Fruit fly (Drosophila melanogaster) S2 (cell line): ENCODE measurements around the gene CG13008.

Experiments used
- CG8478 ChIP-seq: fragments of >200 bp; optimal IDR thresholded peaks from 2 replicates; lab custom pipeline; 2018
- CTCF ChIP-seq, 2 experiments: fragments of >200 bp; optimal IDR thresholded peaks; 2 replicates each; lab custom pipeline; 2018

DNA sequence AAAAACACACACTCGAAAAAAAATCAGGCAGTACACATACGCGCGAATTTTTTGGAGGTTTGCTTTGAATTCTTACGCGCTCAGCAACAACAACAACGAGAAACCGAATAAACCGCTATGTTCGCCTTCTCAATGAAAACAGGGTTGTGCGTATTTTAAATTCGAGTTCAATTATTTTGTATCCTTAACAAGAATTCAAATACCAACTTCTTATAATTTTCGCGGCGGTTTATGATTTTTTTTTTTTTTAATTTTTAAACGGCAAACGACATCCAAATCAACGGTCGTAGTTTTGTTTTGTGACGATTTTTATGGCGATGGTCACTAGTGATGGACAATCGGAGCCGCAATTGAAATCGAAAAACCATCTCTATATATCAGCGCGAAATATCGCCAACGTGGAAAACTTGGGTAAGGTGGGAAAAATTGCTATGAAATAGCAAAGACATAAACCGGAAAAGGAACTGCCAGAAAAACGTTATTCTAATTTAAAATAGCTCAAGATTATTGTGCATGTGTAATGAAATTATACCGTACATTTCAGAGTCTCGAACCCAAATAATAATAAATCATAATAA is 40.6 kb downstream of the CG13008 start, which contains the start of gene goe:
- TF ChIP-seq CG8478 (lab: Kevin White, UChicago): no peak
- TF ChIP-seq CTCF (optimal IDR thresholded peaks at IDR 0.05; lab: Kevin White, UChicago): peak; percentile 18 to 63
